Worm (Caenorhabditis elegans): Measurements from ENCODE around the gene F53F1.3.

ce11 chrV:13388961-13389360 is 19.1 kb upstream of the F53F1.3 start:
- TF ChIP-seq tbx-11 (GFP tag; IDR thresholded peaks at IDR 0.05) = no peak
- no peak for TF ChIP-seq flt-1 (GFP tag; IDR thresholded peaks at IDR 0.05)
- TF ChIP-seq ets-7 (tag; optimal IDR thresholded peaks at IDR 0.05) = no peak
- no peak for TF ChIP-seq pes-1 (GFP tag; IDR thresholded peaks at IDR 0.05)
- no peak for TF ChIP-seq hmbx-1 (tag; optimal IDR thresholded peaks at IDR 0.05)
- no peak for TF ChIP-seq F13C5.2 (tag; optimal IDR thresholded peaks at IDR 0.05)
- TF ChIP-seq tbx-37 (GFP tag; conservative IDR thresholded peaks at IDR 0.05) = no peak

Data from whole organism, early embryonic.